Fruit fly (Drosophila melanogaster): ENCODE results near the gene Npc2d.

dm6 chr3R:10032951-10033720, 22.7 kb downstream of the Npc2d start:
- TF ChIP-seq insv (optimal IDR thresholded peaks at IDR 0.05), result no peak
- no peak for TF ChIP-seq psq (optimal IDR thresholded peaks at IDR 0.05)
- TF ChIP-seq ttk (optimal IDR thresholded peaks at IDR 0.05), result no peak
- TF ChIP-seq Myc (optimal IDR thresholded peaks at IDR 0.05), result no peak
- TF ChIP-seq h (optimal IDR thresholded peaks at IDR 0.05), result no peak
- TF ChIP-seq Sin3A (optimal IDR thresholded peaks at IDR 0.05), result no peak
